Worm (Caenorhabditis elegans) whole organism, L1 larva: ENCODE measurements around the gene hpo-30.

Experiments
- lin-39 ChIP-seq: fragments of 150-350 bp; optimal IDR thresholded peaks from 2 replicates; lab custom pipeline; 2014; ENCODE audit warnings: missing biosample characterization, missing genetic modification reagents, missing genetic modification characterization
- nhr-11 ChIP-seq: fragments of 150-350 bp; optimal IDR thresholded peaks from 2 replicates; lab custom pipeline; 2014; ENCODE audit warnings: missing biosample characterization, missing genetic modification characterization
- nhr-19 ChIP-seq: fragments of 200-800 bp; sonication (Bioruptor generic); conservative IDR thresholded peaks from 2 replicates; pipeline ENCODE4 v1.3.6; 2022; ENCODE audit warnings: missing genetic modification characterization, missing compliant biosample characterization
- nhr-237 ChIP-seq: fragments of 150-350 bp; optimal IDR thresholded peaks from 2 replicates; lab custom pipeline; 2014; ENCODE audit warnings: missing biosample characterization, missing genetic modification characterization
- rnt-1 ChIP-seq: sonication (generic microtip); optimal IDR thresholded peaks from 2 replicates; lab custom pipeline; 2016; ENCODE audit warnings: mild to moderate bottlenecking, missing genetic modification characterization, moderate library complexity, missing compliant biosample characterization
- snpc-4 ChIP-seq: fragments of 150-350 bp; optimal IDR thresholded peaks from 2 replicates; lab custom pipeline; 2014; ENCODE audit warnings: missing biosample characterization, missing genetic modification characterization
- unc-62 ChIP-seq: fragments of 150-350 bp; optimal IDR thresholded peaks from 2 replicates; lab custom pipeline; 2014; ENCODE audit warnings: missing biosample characterization, missing genetic modification reagents, missing genetic modification characterization

DNA sequence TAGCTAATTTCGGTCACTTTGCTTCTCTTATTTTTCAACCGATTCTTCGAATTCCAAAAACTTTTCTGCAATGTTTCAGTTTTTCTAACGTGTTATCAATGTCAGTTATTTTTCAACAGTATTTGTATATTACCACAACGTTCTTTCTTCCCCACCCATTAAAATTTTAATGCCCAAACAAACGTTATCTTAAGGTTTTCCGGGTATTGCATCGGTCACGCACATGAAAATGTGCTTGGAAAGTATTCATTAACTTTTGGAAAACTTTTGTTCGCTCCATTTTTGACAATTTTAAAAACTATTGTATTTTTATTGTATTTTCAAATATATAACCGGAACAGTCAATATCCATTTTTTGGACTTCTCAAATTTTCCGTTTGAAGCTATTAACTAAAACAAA, 14.0 kb downstream of the hpo-30 start:
- TF ChIP-seq snpc-4 (tag; lab: Kevin White, UChicago) (no peak), nhr-11 (tag; lab: Kevin White, UChicago) (no peak), nhr-237 (tag; lab: Kevin White, UChicago) (no peak), lin-39 (no peak), unc-62 (GFP tag; lab: Kevin White, UChicago) (no peak), rnt-1 (tag; lab: Kevin White, UChicago) (no peak), nhr-19 (GFP tag; lab: Robert Waterston, UW) (no peak)
